Worm (Caenorhabditis elegans) whole organism, dauer: ENCODE results near the gene csc-1.

Experiments
- unc-62 ChIP-seq: sonication (generic microtip); optimal IDR thresholded peaks from 2 replicates; lab custom pipeline; 2017; ENCODE audit warnings: missing biosample characterization, missing genetic modification reagents, missing genetic modification characterization

Gene csc-1

DNA sequence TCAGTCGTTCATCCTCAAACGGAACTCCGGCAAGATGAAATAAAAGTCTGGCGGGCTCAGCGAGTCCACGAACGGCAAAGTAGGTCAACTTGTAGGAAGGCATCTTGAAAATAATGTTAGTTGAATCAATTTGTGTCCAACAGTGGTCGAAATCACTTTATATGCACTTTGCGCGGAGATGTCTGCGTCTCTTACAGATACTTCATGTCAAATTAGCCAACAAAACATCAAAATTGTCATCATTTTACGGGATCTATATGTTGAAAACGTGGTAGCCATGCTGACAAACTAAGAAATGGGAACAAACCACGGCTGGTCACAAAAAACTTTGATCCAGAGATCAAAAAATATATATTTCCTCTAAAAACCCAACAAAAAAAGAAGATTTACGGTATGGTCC, 21.1 kb downstream of the csc-1 start, which contains the start of gene gst-12:
gst-12 (minus strand) TSS at position 254 of the 400 bp plus-strand sequence.
- no peak for TF ChIP-seq unc-62 (GFP tag; lab: Kevin White, UChicago)

DNA sequence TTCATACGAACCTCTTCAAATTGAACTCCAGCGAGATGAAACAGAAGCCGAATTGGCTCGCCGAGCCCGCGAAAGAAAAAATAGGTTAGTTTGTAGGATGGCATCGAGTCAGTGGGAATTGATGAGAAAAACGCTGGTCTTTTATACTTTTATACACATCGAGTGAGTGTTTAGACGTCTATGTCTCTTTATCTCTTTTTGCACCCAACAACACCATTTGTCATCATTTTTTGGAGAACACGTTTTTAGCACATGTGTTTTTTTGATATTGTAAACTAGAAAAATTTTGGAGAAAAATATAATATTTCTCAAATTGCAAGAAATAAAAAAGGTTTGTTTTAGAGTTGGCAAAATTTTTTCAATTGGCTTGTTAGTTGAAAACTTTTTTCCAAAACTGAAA, 27.6 kb downstream of the csc-1 start, which contains the start of gene gst-16:
gst-16 (minus strand) TSS at position 111 of the 400 bp plus-strand sequence.
- no peak for TF ChIP-seq unc-62 (GFP tag; lab: Kevin White, UChicago)

- no peak for TF ChIP-seq unc-62 (GFP tag; lab: Kevin White, UChicago)
These were observed 30.2 kb downstream of the csc-1 start, which contains the start of gene gst-19 for ce11 chrII:13627001-13627400. gst-19 (minus strand) TSS chrII:13627145.

DNA sequence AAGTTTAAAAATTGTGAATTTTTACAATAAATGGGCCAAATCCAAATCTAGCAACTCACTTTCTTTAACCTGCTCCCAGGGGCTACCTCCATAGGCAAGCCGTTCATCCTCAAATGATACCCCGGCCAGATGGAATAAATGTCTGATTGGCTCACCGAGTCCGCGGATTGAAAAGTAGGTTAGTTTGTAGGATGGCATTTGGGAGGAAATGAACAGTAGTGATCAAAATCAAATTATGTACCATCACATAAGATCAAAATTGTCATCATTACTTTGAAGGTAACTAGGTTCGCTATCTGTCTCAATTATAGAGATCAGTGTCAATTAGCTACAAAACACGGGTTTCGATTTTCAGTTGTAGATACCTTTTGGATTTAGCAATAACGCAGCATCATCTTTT, 33.9 kb downstream of the csc-1 start, which contains the start of the genes gst-17 and gst-18:
gst-17 (minus strand) TSS at position 101 of the 400 bp plus-strand sequence.
gst-18 (minus strand) TSS at position 198 of the 400 bp plus-strand sequence.
- no peak for TF ChIP-seq unc-62 (GFP tag; lab: Kevin White, UChicago)

- no peak for TF ChIP-seq unc-62 (GFP tag; lab: Kevin White, UChicago)
These were observed 35.5 kb downstream of the csc-1 start, which contains the start of gene tag-10 for ce11 chrII:13632238-13632637. tag-10 (plus strand) TSS chrII:13632584.

ce11 chrII:13636596-13636995, 39.8 kb downstream of the csc-1 start:
- no peak for TF ChIP-seq unc-62 (GFP tag; lab: Kevin White, UChicago)

DNA sequence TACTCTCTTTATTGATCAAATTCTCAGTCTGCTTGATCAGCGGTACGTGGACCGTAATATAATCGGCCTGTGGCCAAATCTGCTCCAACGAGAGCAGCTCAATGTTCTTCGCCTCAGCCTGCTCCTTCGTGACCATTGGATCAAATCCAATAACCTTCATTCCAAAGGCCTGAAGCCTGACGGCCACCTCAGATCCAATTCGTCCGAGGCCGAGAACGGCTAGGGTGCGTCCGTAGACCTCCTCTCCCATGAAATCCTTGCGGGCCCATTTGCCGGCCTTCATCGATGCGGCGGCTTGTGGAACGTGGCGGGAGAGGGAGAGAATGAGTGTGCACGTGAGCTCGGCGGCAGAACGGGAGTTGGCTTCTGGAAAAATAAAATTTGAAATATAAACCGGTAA, 40.7 kb downstream of the csc-1 start:
- no peak for TF ChIP-seq unc-62 (GFP tag; lab: Kevin White, UChicago)

DNA sequence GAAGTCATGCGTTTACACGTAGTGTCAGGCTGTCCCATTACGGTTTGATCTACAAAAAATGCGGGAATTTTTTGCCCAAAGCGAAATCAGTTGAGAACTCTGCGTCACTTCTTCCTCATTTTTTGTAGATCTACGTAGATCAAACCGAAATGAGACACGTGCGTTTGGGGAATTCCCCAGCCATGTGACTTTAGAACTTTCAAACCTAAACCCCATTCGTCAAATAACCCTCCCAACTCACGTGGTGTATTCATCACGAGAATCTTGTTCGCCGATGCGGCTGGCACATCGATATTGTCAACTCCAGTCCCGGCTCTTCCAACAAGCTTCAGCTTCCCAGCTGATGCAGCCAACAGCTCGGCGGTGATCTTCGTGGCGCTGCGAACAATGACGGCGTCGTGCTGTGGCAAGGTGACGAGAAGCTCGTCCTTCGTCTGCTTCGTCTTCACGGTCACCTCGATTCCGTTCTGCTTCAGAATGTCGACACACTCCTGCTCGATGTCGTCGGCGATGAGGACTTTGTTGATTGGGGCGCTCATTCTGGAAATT, 41.3 kb downstream of the csc-1 start, which contains the start of gene phdh-1:
phdh-1 (minus strand) TSS at position 540 of the 549 bp plus-strand sequence.
- TF ChIP-seq unc-62 (GFP tag; lab: Kevin White, UChicago) = no peak

ce11 chrII:13638576-13638975, 41.8 kb downstream of the csc-1 start:
- TF ChIP-seq unc-62 (GFP tag; lab: Kevin White, UChicago) = no peak

ce11 chrII:13640210-13640609, 43.5 kb downstream of the csc-1 start:
- no peak for TF ChIP-seq unc-62 (GFP tag; lab: Kevin White, UChicago)

DNA sequence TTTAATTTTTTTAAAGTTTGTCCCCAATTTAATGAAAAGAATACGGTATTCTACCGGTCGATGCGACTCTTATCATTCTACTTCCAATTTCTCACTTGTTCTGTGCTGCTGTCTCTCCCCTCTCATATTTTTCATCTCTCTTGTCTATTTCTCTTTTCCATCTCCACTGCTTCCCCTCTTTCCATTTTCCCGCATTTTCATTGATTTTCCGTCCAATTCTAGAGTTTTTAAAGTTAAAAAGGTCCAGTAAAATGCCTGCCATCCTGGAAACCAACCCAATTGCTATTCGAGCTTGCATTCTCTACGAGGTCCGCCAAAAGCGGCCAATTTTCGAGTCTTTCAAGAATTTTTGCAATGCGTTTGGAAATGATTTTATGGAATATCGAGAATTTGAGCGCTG, 44.6 kb downstream of the csc-1 start, which contains the start of gene fbxa-167:
fbxa-167 (plus strand) TSS at position 179 of the 400 bp plus-strand sequence.
- no peak for TF ChIP-seq unc-62 (GFP tag; lab: Kevin White, UChicago)
